Fruit fly (Drosophila melanogaster) whole organism, prepupa: Measurements from ENCODE around the gene Vav.
A peak's percentile ranks its signal among the peaks of the same experiment; 100 is the strongest.

Experiments used
- Blimp-1 ChIP-seq: fragments of 200-800 bp; sonication (Bioruptor generic); optimal IDR thresholded peaks from 3 replicates; lab custom pipeline; 2017; ENCODE audit warnings: missing biosample characterization, missing genetic modification characterization, mild to moderate bottlenecking, moderate library complexity, missing genetic modification reagents
- CG10669 ChIP-seq: fragments of 200-800 bp; sonication (Bioruptor generic); optimal IDR thresholded peaks from 3 replicates; lab custom pipeline; 2018; ENCODE audit warnings: missing biosample characterization, mild to moderate bottlenecking, missing genetic modification characterization, moderate library complexity
- CG11294 ChIP-seq: fragments of 200-800 bp; sonication (Bioruptor generic); IDR thresholded peaks from 2 replicates; pipeline ENCODE4 v1.3.6; 2022; ENCODE audit warnings: missing biosample characterization, missing genetic modification characterization
- CG1621 ChIP-seq: fragments of 200-800 bp; sonication (Bioruptor generic); optimal IDR thresholded peaks from 3 replicates; lab custom pipeline; 2018; ENCODE audit warnings: missing biosample characterization, mild to moderate bottlenecking, missing genetic modification characterization
- CG16779 ChIP-seq: fragments of 200-800 bp; sonication (Bioruptor generic); optimal IDR thresholded peaks from 3 replicates; lab custom pipeline; 2017; ENCODE audit warnings: missing biosample characterization, mild to moderate bottlenecking, missing genetic modification characterization
- CG3032 ChIP-seq: fragments of 200-800 bp; optimal IDR thresholded peaks from 2 replicates; lab custom pipeline; 2019; ENCODE audit warnings: missing biosample characterization, mild to moderate bottlenecking, missing genetic modification characterization, moderate library complexity
- CG31627 ChIP-seq: fragments of 200-800 bp; sonication (Bioruptor generic); optimal IDR thresholded peaks from 3 replicates; lab custom pipeline; 2016; ENCODE audit warnings: missing biosample characterization, missing genetic modification characterization
- CG34406 ChIP-seq: fragments of 200-800 bp; sonication (Bioruptor generic); optimal IDR thresholded peaks from 3 replicates; lab custom pipeline; 2016; ENCODE audit warnings: missing biosample characterization, missing genetic modification characterization
- CG4318 ChIP-seq: fragments of 200-800 bp; sonication (Bioruptor generic); optimal IDR thresholded peaks from 3 replicates; lab custom pipeline; 2017; ENCODE audit warnings: missing biosample characterization, mild to moderate bottlenecking, missing genetic modification characterization
- CG6163 ChIP-seq: fragments of 200-800 bp; sonication (Bioruptor generic); IDR thresholded peaks from 3 replicates; pipeline ENCODE4 v1.3.6; 2022; ENCODE audit warnings: missing biosample characterization, missing genetic modification characterization
- CG6276 ChIP-seq: fragments of 200-800 bp; sonication (Bioruptor generic); optimal IDR thresholded peaks from 2 replicates; lab custom pipeline; 2017; ENCODE audit warnings: missing biosample characterization, mild to moderate bottlenecking, missing genetic modification characterization
- CG6854 ChIP-seq: fragments of 200-800 bp; sonication (Bioruptor generic); optimal IDR thresholded peaks from 2 replicates; lab custom pipeline; 2017; ENCODE audit warnings: missing biosample characterization, mild to moderate bottlenecking, missing genetic modification characterization
- CG7368 ChIP-seq: fragments of 200-800 bp; sonication (Bioruptor generic); optimal IDR thresholded peaks from 3 replicates; lab custom pipeline; 2016; ENCODE audit warnings: missing biosample characterization, missing genetic modification characterization
- CG8119 ChIP-seq: fragments of 200-800 bp; sonication (Bioruptor generic); IDR thresholded peaks from 3 replicates; pipeline ENCODE4 v1.3.6; 2022; ENCODE audit warnings: missing biosample characterization, missing genetic modification characterization
- CG8632 ChIP-seq: fragments of 200-800 bp; sonication (Bioruptor generic); optimal IDR thresholded peaks from 3 replicates; lab custom pipeline; 2016; ENCODE audit warnings: missing biosample characterization, missing genetic modification characterization
- CG9139 ChIP-seq: fragments of 200-800 bp; sonication (Bioruptor generic); optimal IDR thresholded peaks from 3 replicates; lab custom pipeline; 2017; ENCODE audit warnings: missing biosample characterization, mild to moderate bottlenecking, missing genetic modification characterization
- Eip75B ChIP-seq: fragments of 200-800 bp; sonication (Bioruptor generic); optimal IDR thresholded peaks from 3 replicates; lab custom pipeline; 2016; ENCODE audit warnings: missing biosample characterization, missing genetic modification characterization
- Eip93F ChIP-seq: fragments of 200-800 bp; sonication (Bioruptor generic); optimal IDR thresholded peaks from 2 replicates; lab custom pipeline; 2016; ENCODE audit warnings: missing biosample characterization, mild to moderate bottlenecking, missing genetic modification characterization
- Ets96B ChIP-seq: fragments of 200-800 bp; optimal IDR thresholded peaks from 2 replicates; lab custom pipeline; 2019; ENCODE audit warnings: missing biosample characterization, mild to moderate bottlenecking, missing genetic modification characterization, moderate library complexity
- Gug ChIP-seq: fragments of 200-800 bp; sonication (Bioruptor generic); IDR thresholded peaks from 2 replicates; pipeline ENCODE4 v1.3.6; 2022; ENCODE audit warnings: missing biosample characterization, missing genetic modification characterization
- Hr38 ChIP-seq: sonication (Bioruptor generic); optimal IDR thresholded peaks from 2 replicates; lab custom pipeline; 2016; ENCODE audit warnings: missing biosample characterization, missing genetic modification characterization
- Hr39 ChIP-seq: fragments of 200-800 bp; sonication (Bioruptor generic); optimal IDR thresholded peaks from 2 replicates; lab custom pipeline; 2016; ENCODE audit warnings: missing biosample characterization, missing genetic modification characterization
- Hr4 ChIP-seq: fragments of 200-800 bp; sonication (Bioruptor generic); optimal IDR thresholded peaks from 3 replicates; lab custom pipeline; 2016; ENCODE audit warnings: missing biosample characterization, missing genetic modification characterization
- Lpt ChIP-seq: fragments of 200-800 bp; sonication (Bioruptor generic); optimal IDR thresholded peaks from 3 replicates; lab custom pipeline; 2016; ENCODE audit warnings: missing biosample characterization, missing genetic modification characterization
- OdsH ChIP-seq: fragments of 200-800 bp; sonication (Bioruptor generic); optimal IDR thresholded peaks from 3 replicates; lab custom pipeline; 2016; ENCODE audit warnings: missing biosample characterization, missing genetic modification characterization
- Sox14 ChIP-seq: fragments of 200-800 bp; sonication (Bioruptor generic); optimal IDR thresholded peaks from 3 replicates; lab custom pipeline; 2016; ENCODE audit warnings: missing biosample characterization, missing genetic modification characterization
- Sox15 ChIP-seq: fragments of 200-800 bp; sonication (Bioruptor generic); optimal IDR thresholded peaks from 3 replicates; lab custom pipeline; 2016; ENCODE audit warnings: missing biosample characterization, missing genetic modification characterization
- achi ChIP-seq: fragments of 200-800 bp; sonication (Bioruptor generic); optimal IDR thresholded peaks from 3 replicates; lab custom pipeline; 2016; ENCODE audit warnings: missing biosample characterization, missing genetic modification characterization
- acj6 ChIP-seq: fragments of 200-800 bp; sonication (Bioruptor generic); optimal IDR thresholded peaks from 3 replicates; lab custom pipeline; 2016; ENCODE audit warnings: missing biosample characterization, missing genetic modification characterization
- cyc ChIP-seq: fragments of 200-800 bp; sonication (Bioruptor generic); optimal IDR thresholded peaks from 3 replicates; lab custom pipeline; 2016; ENCODE audit warnings: missing biosample characterization, missing genetic modification characterization
- dac ChIP-seq: fragments of 200-800 bp; sonication (Bioruptor generic); optimal IDR thresholded peaks from 2 replicates; lab custom pipeline; 2017; ENCODE audit warnings: missing biosample characterization, mild to moderate bottlenecking, missing genetic modification characterization
- dsx ChIP-seq: fragments of 200-800 bp; optimal IDR thresholded peaks from 3 replicates; lab custom pipeline; 2019; ENCODE audit warnings: missing biosample characterization, mild to moderate bottlenecking, missing genetic modification characterization, moderate library complexity; ENCODE audit not compliant: poor library complexity, severe bottlenecking
- eg ChIP-seq: fragments of 200-800 bp; sonication (Bioruptor generic); IDR thresholded peaks from 3 replicates; pipeline ENCODE4 v1.3.6; 2022; ENCODE audit warnings: missing biosample characterization, missing genetic modification characterization
- fd85E ChIP-seq: fragments of 200-800 bp; sonication (Bioruptor generic); optimal IDR thresholded peaks from 3 replicates; lab custom pipeline; 2016; ENCODE audit warnings: missing biosample characterization, missing genetic modification characterization
- fkh ChIP-seq: fragments of 200-800 bp; sonication (Bioruptor generic); optimal IDR thresholded peaks from 3 replicates; lab custom pipeline; 2017; ENCODE audit warnings: missing biosample characterization, mild to moderate bottlenecking, missing genetic modification characterization, moderate library complexity
- lz ChIP-seq: fragments of 200-800 bp; sonication (Bioruptor generic); optimal IDR thresholded peaks from 3 replicates; lab custom pipeline; 2016; ENCODE audit warnings: missing biosample characterization, missing genetic modification characterization
- net ChIP-seq: fragments of 200-800 bp; sonication (Bioruptor generic); optimal IDR thresholded peaks from 3 replicates; lab custom pipeline; 2016; ENCODE audit warnings: missing biosample characterization, missing genetic modification characterization
- pdm3 ChIP-seq: fragments of 200-800 bp; sonication (Bioruptor generic); optimal IDR thresholded peaks from 3 replicates; lab custom pipeline; 2016; ENCODE audit warnings: missing biosample characterization, missing genetic modification characterization
- salr ChIP-seq, 2 experiments: fragments of 200-800 bp; sonication (Bioruptor generic); optimal IDR thresholded peaks; 3 replicates each; lab custom pipeline; 2016 to 2018; ENCODE audit warnings: missing biosample characterization in 2 of 2, missing genetic modification characterization in 2 of 2, mild to moderate bottlenecking in 1 of 2
- spab ChIP-seq: fragments of 200-800 bp; sonication (Bioruptor generic); optimal IDR thresholded peaks from 2 replicates; lab custom pipeline; 2017; ENCODE audit warnings: missing biosample characterization, mild to moderate bottlenecking, missing genetic modification characterization, missing genetic modification reagents
- ss ChIP-seq, 2 experiments: fragments of 200-800 bp; sonication (Bioruptor generic); optimal IDR thresholded peaks; 2 replicates in 1 of 2; 3 replicates in 1 of 2; lab custom pipeline; 2017 to 2018; ENCODE audit warnings: mild to moderate bottlenecking in 2 of 2, missing biosample characterization in 2 of 2, missing genetic modification characterization in 2 of 2, moderate library complexity in 1 of 2
- svp ChIP-seq: fragments of 200-800 bp; sonication (Bioruptor generic); peaks from one replicate; lab custom pipeline; 2016; ENCODE audit warnings: missing biosample characterization, missing genetic modification characterization
- vri ChIP-seq: fragments of 200-800 bp; sonication (Bioruptor generic); optimal IDR thresholded peaks from 3 replicates; lab custom pipeline; 2016; ENCODE audit warnings: missing biosample characterization, mild to moderate bottlenecking, missing genetic modification characterization

Gene Vav

DNA sequence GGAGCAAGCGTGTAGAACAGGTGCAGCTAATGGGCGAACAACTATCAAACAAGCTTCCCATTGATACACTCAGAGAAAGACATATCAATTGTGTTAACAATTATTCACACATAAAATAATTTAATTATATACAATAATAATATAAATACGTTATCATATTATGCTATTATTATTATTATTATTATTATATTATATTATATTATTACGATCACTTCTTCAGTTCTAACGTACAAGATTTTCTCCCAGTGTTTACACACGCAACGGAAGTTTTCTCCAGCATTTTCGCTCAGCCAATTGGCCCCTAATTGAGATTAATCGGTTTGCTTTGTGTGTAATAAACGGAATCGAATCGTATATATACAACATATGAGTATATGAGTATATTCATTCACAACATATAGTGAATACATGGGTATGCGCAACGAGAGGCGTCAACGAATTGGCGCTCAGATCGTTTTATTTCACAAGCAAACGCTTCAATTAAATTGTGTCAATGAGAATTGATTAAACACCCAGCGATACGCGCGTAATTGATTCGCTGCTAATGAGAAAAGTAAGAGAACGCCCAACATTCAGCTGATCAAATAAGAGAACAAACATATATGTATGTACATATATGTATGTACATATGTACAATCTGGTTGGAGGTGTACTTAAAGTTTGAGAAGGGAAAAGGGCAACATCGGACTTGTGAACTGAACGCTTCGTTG, 55.6 kb downstream of the Vav start (continued):
- peak; percentile 29 for TF ChIP-seq CG9139
- TF ChIP-seq Hr38 (GFP tag; lab: Kevin White, UChicago) = no peak
- TF ChIP-seq CG8632 = peak; percentile 58
- peak; percentile 48 for TF ChIP-seq CG16779 (tag; lab: Kevin White, UChicago)
- TF ChIP-seq Blimp-1 (GFP tag; lab: Kevin White, UChicago) = peak; percentile 13
- peak; percentile 70 for TF ChIP-seq CG8119 (GFP tag; lab: Robert Waterston, UW)
- TF ChIP-seq Hr4 (GFP tag; lab: Kevin White, UChicago) = no peak
- peak; percentile 37 for TF ChIP-seq CG4318 (GFP tag; lab: Kevin White, UChicago)
- peak; percentile 55 for TF ChIP-seq Ets96B (tag; lab: Kevin White, UChicago)

- no peak for TF ChIP-seq Eip75B (GFP tag; lab: Kevin White, UChicago)
- TF ChIP-seq Hr39 (GFP tag; lab: Kevin White, UChicago) = no peak
- no peak for TF ChIP-seq Ets96B (tag; lab: Kevin White, UChicago)
- no peak for TF ChIP-seq CG34406
- no peak for TF ChIP-seq Sox14 (GFP tag; lab: Kevin White, UChicago)
- no peak for TF ChIP-seq CG4318 (GFP tag; lab: Kevin White, UChicago)
- TF ChIP-seq Sox15 = no peak
- no peak for TF ChIP-seq Hr38 (GFP tag; lab: Kevin White, UChicago)
- TF ChIP-seq CG1621 (tag; lab: Kevin White, UChicago) = no peak
- TF ChIP-seq ss (GFP tag; optimal IDR thresholded peaks at IDR 0.05; lab: Kevin White, UChicago) = no peak
- no peak for TF ChIP-seq Gug (GFP tag; lab: Robert Waterston, UW)
- TF ChIP-seq salr (GFP tag; optimal IDR thresholded peaks at IDR 0.05; lab: Kevin White, UChicago) = no peak
- TF ChIP-seq acj6 (GFP tag; lab: Kevin White, UChicago) = no peak
- TF ChIP-seq CG31627 = no peak
- TF ChIP-seq CG6163 (GFP tag; lab: Robert Waterston, UW) = no peak
- TF ChIP-seq, all 60 proteins: peak for 0
These were observed 57.3 kb downstream of the Vav start for dm6 chrX:19318924-19319323.

- TF ChIP-seq OdsH (GFP tag; lab: Kevin White, UChicago) (peak; percentile 95), CG9139 (peak; percentile 86), dsx (GFP tag; lab: Kevin White, UChicago) (peak; percentile 90), Hr38 (GFP tag; lab: Kevin White, UChicago) (no peak), pdm3 (GFP tag; lab: Kevin White, UChicago) (peak; percentile 96), CG3032 (tag; lab: Kevin White, UChicago) (peak; percentile 94), achi (GFP tag; lab: Kevin White, UChicago) (peak; percentile 94), CG7368 (GFP tag; lab: Kevin White, UChicago) (peak; percentile 90), Sox15 (peak; percentile 91), fkh (GFP tag; lab: Kevin White, UChicago) (peak; percentile 40), CG6854 (GFP tag; lab: Kevin White, UChicago) (peak; percentile 93), Eip93F (GFP tag; lab: Kevin White, UChicago) (peak; percentile 92), vri (GFP tag; lab: Kevin White, UChicago) (peak; percentile 85), CG10669 (GFP tag; lab: Kevin White, UChicago) (peak; percentile 94), cyc (peak; percentile 91), lz (peak; percentile 93), Blimp-1 (GFP tag; lab: Kevin White, UChicago) (peak; percentile 80), CG11294 (GFP tag; lab: Robert Waterston, UW) (peak; percentile 92), Sox14 (GFP tag; lab: Kevin White, UChicago) (peak; percentile 95), Eip75B (GFP tag; lab: Kevin White, UChicago) (peak; percentile 94), CG6276 (GFP tag; lab: Kevin White, UChicago) (peak; percentile 96), fd85E (GFP tag; lab: Kevin White, UChicago) (peak; percentile 76), salr (GFP tag; optimal IDR thresholded peaks at IDR 0.05; lab: Kevin White, UChicago) (peak; percentile 86 to 92), eg (peak; percentile 96), net (GFP tag; lab: Kevin White, UChicago) (peak; percentile 95), spab (GFP tag; lab: Kevin White, UChicago) (peak; percentile 93), Lpt (GFP tag; lab: Kevin White, UChicago) (peak; percentile 95), dac (GFP tag; lab: Kevin White, UChicago) (peak; percentile 96), svp (GFP tag; lab: Kevin White, UChicago) (peak; percentile 97), CG34406 (peak; percentile 92), CG8119 (GFP tag; lab: Robert Waterston, UW) (peak; percentile 97)
These were observed 60.4 kb downstream of the Vav start, which contains the start of gene out for dm6 chrX:19321820-19322708. Gene out, minus strand, starts transcription at chrX:19322106.
